Worm (Caenorhabditis elegans) whole organism, L2 larva: ENCODE measurements around the gene enu-3.6.

ENCODE experiments used
- C34F6.9 ChIP-seq: fragments of 150-350 bp; optimal IDR thresholded peaks from 2 replicates; lab custom pipeline; 2014; ENCODE audit warnings: missing biosample characterization, missing genetic modification characterization
- F13H6.1 ChIP-seq: sonication (generic microtip); optimal IDR thresholded peaks from 2 replicates; lab custom pipeline; 2016; ENCODE audit warnings: missing genetic modification characterization, missing compliant biosample characterization
- R02D3.7 ChIP-seq: fragments of 150-350 bp; optimal IDR thresholded peaks from 2 replicates; lab custom pipeline; 2014; ENCODE audit warnings: missing biosample characterization, missing genetic modification characterization
- Y55F3AM.14 ChIP-seq: fragments of 200-800 bp; sonication (Bioruptor generic); optimal IDR thresholded peaks from 2 replicates; lab custom pipeline; 2018; ENCODE audit warnings: mild to moderate bottlenecking, missing genetic modification characterization, missing compliant biosample characterization
- ZK546.5 ChIP-seq: sonication (generic microtip); optimal IDR thresholded peaks from 2 replicates; lab custom pipeline; 2017; ENCODE audit warnings: missing biosample characterization, missing genetic modification characterization
- alr-1 ChIP-seq: fragments of 150-350 bp; optimal IDR thresholded peaks from 2 replicates; lab custom pipeline; 2014; ENCODE audit warnings: missing biosample characterization, missing genetic modification characterization
- ama-1 ChIP-seq: fragments of 150-350 bp; optimal IDR thresholded peaks from 2 replicates; lab custom pipeline; 2018; ENCODE audit warnings: inconsistent platforms
- blmp-1 ChIP-seq: sonication (generic microtip); optimal IDR thresholded peaks from 2 replicates; lab custom pipeline; 2017; ENCODE audit warnings: missing genetic modification characterization, mild to moderate bottlenecking, missing compliant biosample characterization, antibody characterized with exemption, moderate library complexity; ENCODE audit not compliant: insufficient read depth
- ceh-16 ChIP-seq: fragments of 150-350 bp; optimal IDR thresholded peaks from 2 replicates; lab custom pipeline; 2014; ENCODE audit warnings: missing biosample characterization, missing genetic modification characterization
- ceh-82 ChIP-seq: fragments of 150-350 bp; optimal IDR thresholded peaks from 2 replicates; lab custom pipeline; 2014; ENCODE audit warnings: missing biosample characterization, missing genetic modification characterization
- crh-2 ChIP-seq: sonication (generic microtip); optimal IDR thresholded peaks from 2 replicates; lab custom pipeline; 2017; ENCODE audit warnings: missing biosample characterization, missing genetic modification characterization
- dmd-4 ChIP-seq: sonication (generic microtip); optimal IDR thresholded peaks from 2 replicates; lab custom pipeline; 2017; ENCODE audit warnings: missing biosample characterization, missing genetic modification characterization
- egl-27 ChIP-seq: sonication (generic microtip); optimal IDR thresholded peaks from 3 replicates; lab custom pipeline; 2017; ENCODE audit warnings: missing biosample characterization, missing genetic modification reagents, missing genetic modification characterization
- elt-1 ChIP-seq: fragments of 150-350 bp; optimal IDR thresholded peaks from 2 replicates; lab custom pipeline; 2014; ENCODE audit warnings: missing biosample characterization, missing genetic modification characterization
- elt-3 ChIP-seq: sonication (generic microtip); optimal IDR thresholded peaks from 2 replicates; lab custom pipeline; 2017; ENCODE audit warnings: missing biosample characterization, missing genetic modification characterization
- fos-1 ChIP-seq: fragments of 150-350 bp; optimal IDR thresholded peaks from 2 replicates; lab custom pipeline; 2014; ENCODE audit warnings: missing biosample characterization, missing genetic modification characterization
- gmeb-1 ChIP-seq: fragments of 150-350 bp; optimal IDR thresholded peaks from 2 replicates; lab custom pipeline; 2014; ENCODE audit warnings: missing biosample characterization, missing genetic modification characterization
- lin-11 ChIP-seq: fragments of 150-350 bp; sonication (generic microtip); optimal IDR thresholded peaks from 2 replicates; lab custom pipeline; 2014; ENCODE audit warnings: missing biosample characterization, missing genetic modification characterization, inconsistent platforms, mixed read lengths
- lin-13 ChIP-seq: fragments of 150-350 bp; optimal IDR thresholded peaks from 2 replicates; lab custom pipeline; 2014; ENCODE audit warnings: missing biosample characterization, missing genetic modification reagents, missing genetic modification characterization
- lin-39 ChIP-seq: fragments of 150-350 bp; optimal IDR thresholded peaks from 2 replicates; lab custom pipeline; 2014; ENCODE audit warnings: missing biosample characterization, missing genetic modification reagents, missing genetic modification characterization
- lsy-2 ChIP-seq, 2 experiments: fragments of 150-350 bp in 1 of 2; sonication (generic microtip) in 1 of 2; optimal IDR thresholded peaks; 2 replicates each; lab custom pipeline; 2014 to 2017; ENCODE audit warnings: missing biosample characterization in 2 of 2, missing genetic modification characterization in 2 of 2
- mab-5 ChIP-seq: fragments of 150-350 bp; optimal IDR thresholded peaks from 2 replicates; lab custom pipeline; 2014; ENCODE audit warnings: missing biosample characterization, missing genetic modification characterization
- mbf-1 ChIP-seq: sonication (generic microtip); optimal IDR thresholded peaks from 2 replicates; lab custom pipeline; 2017; ENCODE audit warnings: missing biosample characterization, missing genetic modification characterization
- mdl-1 ChIP-seq, 2 experiments: fragments of 150-350 bp in 1 of 2; sonication (generic microtip) in 1 of 2; optimal IDR thresholded peaks; 2 replicates each; lab custom pipeline; 2017; ENCODE audit warnings: missing biosample characterization in 2 of 2, missing genetic modification characterization in 2 of 2
- nhr-10 ChIP-seq: sonication (generic microtip); optimal IDR thresholded peaks from 2 replicates; lab custom pipeline; 2017; ENCODE audit warnings: missing biosample characterization, missing genetic modification characterization
- nhr-11 ChIP-seq: fragments of 150-350 bp; optimal IDR thresholded peaks from 2 replicates; lab custom pipeline; 2014; ENCODE audit warnings: missing biosample characterization, missing genetic modification characterization
- nhr-12 ChIP-seq: fragments of 150-350 bp; optimal IDR thresholded peaks from 2 replicates; lab custom pipeline; 2014; ENCODE audit warnings: missing biosample characterization, missing genetic modification characterization
- nhr-129 ChIP-seq: fragments of 150-350 bp; optimal IDR thresholded peaks from 2 replicates; lab custom pipeline; 2014; ENCODE audit warnings: missing biosample characterization, missing genetic modification characterization
- nhr-21 ChIP-seq: fragments of 150-350 bp; optimal IDR thresholded peaks from 2 replicates; lab custom pipeline; 2014; ENCODE audit warnings: missing biosample characterization, missing genetic modification characterization
- nhr-23 ChIP-seq: fragments of 150-350 bp; optimal IDR thresholded peaks from 2 replicates; lab custom pipeline; 2014; ENCODE audit warnings: missing biosample characterization, missing genetic modification reagents, missing genetic modification characterization
- nhr-237 ChIP-seq: fragments of 150-350 bp; optimal IDR thresholded peaks from 2 replicates; lab custom pipeline; 2014; ENCODE audit warnings: missing biosample characterization, missing genetic modification characterization
- nhr-25 ChIP-seq: fragments of 150-350 bp; sonication (generic microtip); optimal IDR thresholded peaks from 3 replicates; lab custom pipeline; 2014; ENCODE audit warnings: missing biosample characterization, missing genetic modification characterization
- nhr-6 ChIP-seq: fragments of 150-350 bp; optimal IDR thresholded peaks from 2 replicates; lab custom pipeline; 2014; ENCODE audit warnings: missing biosample characterization, missing genetic modification characterization
- nhr-77 ChIP-seq: fragments of 150-350 bp; optimal IDR thresholded peaks from 2 replicates; lab custom pipeline; 2014; ENCODE audit warnings: missing biosample characterization, missing genetic modification characterization
- peb-1 ChIP-seq: fragments of 150-350 bp; optimal IDR thresholded peaks from 2 replicates; lab custom pipeline; 2014; ENCODE audit warnings: missing biosample characterization, missing genetic modification characterization
- sem-4 ChIP-seq: fragments of 150-350 bp; optimal IDR thresholded peaks from 2 replicates; lab custom pipeline; 2014; ENCODE audit warnings: missing biosample characterization, missing genetic modification reagents, missing genetic modification characterization
- skn-1 ChIP-seq: sonication (generic microtip); optimal IDR thresholded peaks from 2 replicates; lab custom pipeline; 2017; ENCODE audit warnings: missing biosample characterization, missing genetic modification characterization
- sma-3 ChIP-seq: sonication (generic microtip); optimal IDR thresholded peaks from 2 replicates; lab custom pipeline; 2016; ENCODE audit warnings: missing genetic modification reagents, missing genetic modification characterization, missing compliant biosample characterization
- sma-9 ChIP-seq, 2 experiments: fragments of 150-350 bp in 1 of 2; sonication (generic microtip) in 1 of 2; optimal IDR thresholded peaks; 2 replicates each; lab custom pipeline; 2014 to 2016; ENCODE audit warnings: missing genetic modification characterization in 2 of 2, mild to moderate bottlenecking in 1 of 2, missing biosample characterization in 1 of 2, missing compliant biosample characterization in 1 of 2, missing genetic modification reagents in 1 of 2, moderate library complexity in 1 of 2
- snpc-4 ChIP-seq: fragments of 150-350 bp; optimal IDR thresholded peaks from 2 replicates; lab custom pipeline; 2014; ENCODE audit warnings: missing biosample characterization, missing genetic modification characterization
- unc-39 ChIP-seq: fragments of 150-350 bp; optimal IDR thresholded peaks from 2 replicates; lab custom pipeline; 2014; ENCODE audit warnings: missing biosample characterization, missing genetic modification characterization
- unc-55 ChIP-seq: fragments of 150-350 bp; sonication (generic microtip); optimal IDR thresholded peaks from 3 replicates; lab custom pipeline; 2014; ENCODE audit warnings: missing biosample characterization, missing genetic modification reagents, missing genetic modification characterization
- zag-1 ChIP-seq: fragments of 150-350 bp; optimal IDR thresholded peaks from 2 replicates; lab custom pipeline; 2014; ENCODE audit warnings: missing biosample characterization, missing genetic modification characterization
- ztf-1 ChIP-seq: fragments of 200-800 bp; sonication (Bioruptor generic); conservative IDR thresholded peaks from 2 replicates; pipeline ENCODE4 v1.3.6; 2022; ENCODE audit warnings: missing genetic modification characterization, missing compliant biosample characterization
- ztf-11 ChIP-seq: sonication (generic microtip); optimal IDR thresholded peaks from 2 replicates; lab custom pipeline; 2017; ENCODE audit warnings: missing biosample characterization, missing genetic modification characterization
- ztf-4 ChIP-seq: fragments of 150-350 bp; optimal IDR thresholded peaks from 2 replicates; lab custom pipeline; 2014; ENCODE audit warnings: missing biosample characterization, missing genetic modification characterization

Gene enu-3.6

DNA sequence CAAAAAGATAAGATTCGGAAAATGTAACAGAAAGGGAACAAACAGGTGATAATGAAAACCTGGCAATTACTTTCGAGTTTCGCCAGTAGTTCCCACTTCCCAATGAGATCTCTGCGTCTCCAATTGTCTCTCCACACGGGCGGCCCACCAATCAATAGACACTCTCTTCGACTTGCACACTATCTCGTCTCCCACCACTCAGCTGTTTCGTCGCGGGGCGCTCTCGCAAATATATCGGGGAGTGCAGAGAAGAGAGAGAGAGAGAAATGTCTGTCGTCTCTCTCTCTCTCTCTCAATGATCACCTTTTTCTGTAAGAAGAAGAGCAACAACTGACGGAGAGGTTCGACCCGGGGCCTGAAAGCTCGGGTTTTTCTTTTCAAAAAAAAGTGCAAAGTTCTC, 30.1 kb upstream of the enu-3.6 start:
- TF ChIP-seq egl-27 (tag; lab: Kevin White, UChicago) (peak; percentile 83), nhr-10 (tag; lab: Kevin White, UChicago) (no peak), nhr-77 (tag; lab: Kevin White, UChicago) (peak; percentile 31), mbf-1 (tag; lab: Kevin White, UChicago) (no peak), lin-13 (GFP tag; lab: Kevin White, UChicago) (peak; percentile 66), elt-1 (no peak), snpc-4 (tag; lab: Kevin White, UChicago) (peak; percentile 19), lin-11 (tag; lab: Kevin White, UChicago) (peak; percentile 58), ama-1 (lab: Kevin White, UChicago) (no peak), Y55F3AM.14 (GFP tag; lab: Kevin White, UChicago) (peak; percentile 9), gmeb-1 (tag; lab: Kevin White, UChicago) (peak; percentile 77), ztf-11 (no peak), sem-4 (peak; percentile 85), skn-1 (tag; lab: Kevin White, UChicago) (no peak), ZK546.5 (no peak), nhr-25 (tag; lab: Kevin White, UChicago) (peak; percentile 38), zag-1 (tag; lab: Kevin White, UChicago) (peak; percentile 43), unc-39 (tag; lab: Kevin White, UChicago) (no peak), ztf-1 (GFP tag; lab: Robert Waterston, UW) (no peak), nhr-237 (tag; lab: Kevin White, UChicago) (peak; percentile 31), C34F6.9 (tag; lab: Kevin White, UChicago) (peak; percentile 92), ceh-82 (tag; lab: Kevin White, UChicago) (no peak), dmd-4 (no peak), nhr-23 (no peak), lsy-2 (tag; optimal IDR thresholded peaks at IDR 0.05; lab: Kevin White, UChicago) (peak; percentile 57 to 87), mab-5 (peak; percentile 66), sma-3 (GFP tag; lab: Kevin White, UChicago) (peak; percentile 83), nhr-12 (tag; lab: Kevin White, UChicago) (no peak), F13H6.1 (tag; lab: Kevin White, UChicago) (peak; percentile 96), fos-1 (tag; lab: Kevin White, UChicago) (peak; percentile 88), mdl-1 (tag; optimal IDR thresholded peaks at IDR 0.05; lab: Kevin White, UChicago) (peak; percentile 50 to 69), sma-9 (GFP tag; optimal IDR thresholded peaks at IDR 0.05; lab: Kevin White, UChicago) (peak; percentile 95), sma-9 (tag; optimal IDR thresholded peaks at IDR 0.05; lab: Kevin White, UChicago) (no peak), R02D3.7 (no peak), ceh-16 (tag; lab: Kevin White, UChicago) (peak; percentile 56), blmp-1 (tag; lab: Kevin White, UChicago) (peak; percentile 35), nhr-6 (no peak), elt-3 (tag; lab: Kevin White, UChicago) (no peak), lin-39 (no peak), nhr-21 (peak; percentile 73), crh-2 (tag; lab: Kevin White, UChicago) (peak; percentile 83), nhr-11 (no peak), unc-55 (peak; percentile 87), peb-1 (tag; lab: Kevin White, UChicago) (no peak), nhr-129 (peak; percentile 85), ztf-4 (tag; lab: Kevin White, UChicago) (peak; percentile 87)

DNA sequence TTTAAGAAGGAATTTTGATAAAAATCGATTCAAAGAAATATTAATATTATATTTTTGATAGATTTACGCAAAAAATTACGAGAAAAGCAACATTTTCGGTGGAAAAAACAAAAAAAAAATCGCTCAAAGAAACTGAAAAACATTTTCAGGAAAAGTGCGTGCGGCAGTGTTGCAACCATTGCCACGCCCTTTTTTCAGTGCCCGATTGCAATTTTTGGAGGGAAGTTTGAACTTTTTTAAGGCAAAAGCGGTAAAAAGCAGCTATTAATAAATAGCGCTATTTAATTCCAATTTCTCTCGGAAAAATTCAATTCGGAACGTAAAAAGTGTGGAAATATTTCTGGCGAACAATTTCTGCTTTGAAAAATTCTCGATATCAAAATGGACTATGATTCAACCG, 29.2 kb upstream of the enu-3.6 start:
- no peak for TF ChIP-seq sma-3 (GFP tag; lab: Kevin White, UChicago)
- no peak for TF ChIP-seq nhr-21
- TF ChIP-seq nhr-237 (tag; lab: Kevin White, UChicago): no peak
- TF ChIP-seq mbf-1 (tag; lab: Kevin White, UChicago): no peak
- no peak for TF ChIP-seq alr-1 (tag; lab: Kevin White, UChicago)
- TF ChIP-seq elt-1: no peak
